Worm (Caenorhabditis elegans): ENCODE data around the gene nhr-183.

DNA sequence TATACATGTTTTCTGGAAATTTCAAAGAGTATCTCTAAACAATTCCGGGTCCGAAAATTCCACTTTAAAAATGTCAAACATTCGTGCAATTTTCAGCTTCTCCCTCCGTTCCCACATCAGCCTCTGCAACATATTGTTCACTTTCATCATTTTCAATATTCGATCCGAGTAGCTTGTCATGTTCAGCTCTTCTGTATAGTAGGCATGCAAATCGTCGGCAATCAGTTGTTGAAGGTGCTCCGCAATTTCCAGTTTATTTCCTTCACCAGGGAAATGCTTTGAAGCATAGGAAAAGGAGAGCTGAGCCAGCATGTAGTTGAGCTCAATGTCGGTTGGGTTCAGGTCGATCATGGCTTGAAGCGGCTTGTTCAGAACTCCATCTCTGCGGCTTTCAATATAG is 491 bp upstream of the nhr-183 start:
- TF ChIP-seq ceh-28 (tag; optimal IDR thresholded peaks at IDR 0.05), result no peak
- no peak for TF ChIP-seq snpc-4 (tag; optimal IDR thresholded peaks at IDR 0.05)

All from whole organism, L3 larva.